Fruit fly (Drosophila melanogaster) whole organism, embryonic: Measurements from ENCODE around the gene Pi4KIIalpha.

Source experiments
- Antp ChIP-seq: fragments of 200-800 bp; sonication (Bioruptor generic); optimal IDR thresholded peaks from 3 replicates; lab custom pipeline; 2016; ENCODE audit warnings: missing biosample characterization, missing genetic modification characterization
- Atf6 ChIP-seq: fragments of 200-800 bp; sonication (Bioruptor generic); IDR thresholded peaks from 2 replicates; pipeline ENCODE4 v1.3.6; 2022; ENCODE audit warnings: missing biosample characterization, missing genetic modification characterization
- CG10543 ChIP-seq: fragments of 200-800 bp; sonication (Bioruptor generic); optimal IDR thresholded peaks from 3 replicates; lab custom pipeline; 2017; ENCODE audit warnings: missing biosample characterization, mild to moderate bottlenecking, missing genetic modification characterization, moderate library complexity
- CG12236 ChIP-seq: fragments of 200-800 bp; sonication (Bioruptor generic); optimal IDR thresholded peaks from 2 replicates; lab custom pipeline; 2016; ENCODE audit warnings: missing biosample characterization, missing genetic modification characterization
- CG13287 ChIP-seq: fragments of 200-800 bp; sonication (Bioruptor generic); IDR thresholded peaks from 2 replicates; pipeline ENCODE4 v1.3.6; 2022; ENCODE audit warnings: missing biosample characterization, missing genetic modification characterization; ENCODE audit not compliant: partially characterized antibody
- CG13894 ChIP-seq: fragments of 200-800 bp; sonication (Bioruptor generic); optimal IDR thresholded peaks from 3 replicates; lab custom pipeline; 2018; ENCODE audit warnings: missing biosample characterization, mild to moderate bottlenecking, missing genetic modification characterization, moderate library complexity
- CG14965 ChIP-seq: fragments of 200-800 bp; sonication (Bioruptor generic); optimal IDR thresholded peaks from 2 replicates; lab custom pipeline; 2016; ENCODE audit warnings: missing biosample characterization, missing genetic modification characterization, borderline replicate concordance
- CG1529 ChIP-seq: fragments of 200-800 bp; sonication (Bioruptor generic); optimal IDR thresholded peaks from 3 replicates; lab custom pipeline; 2018; ENCODE audit warnings: missing biosample characterization, missing genetic modification characterization
- CG17361 ChIP-seq: fragments of 200-800 bp; sonication (Bioruptor generic); IDR thresholded peaks from 3 replicates; pipeline ENCODE4 v1.3.6; 2022; ENCODE audit warnings: missing biosample characterization, missing genetic modification characterization
- CG1792 ChIP-seq: fragments of 200-800 bp; sonication (Bioruptor generic); optimal IDR thresholded peaks from 2 replicates; lab custom pipeline; 2016; ENCODE audit warnings: missing biosample characterization, missing genetic modification characterization
- CG2889 ChIP-seq: fragments of 200-800 bp; sonication (Bioruptor generic); IDR thresholded peaks from 3 replicates; pipeline ENCODE4 v1.3.6; 2022; ENCODE audit warnings: missing biosample characterization, missing genetic modification characterization
- CG31224 ChIP-seq: fragments of 200-800 bp; sonication (Bioruptor generic); IDR thresholded peaks from 2 replicates; pipeline ENCODE4 v1.3.6; 2022; ENCODE audit warnings: missing biosample characterization, missing genetic modification characterization
- CG33557 ChIP-seq: fragments of 200-800 bp; sonication (Bioruptor generic); optimal IDR thresholded peaks from 2 replicates; lab custom pipeline; 2019; ENCODE audit warnings: missing biosample characterization, mild to moderate bottlenecking, missing genetic modification characterization, moderate library complexity
- CG3407 ChIP-seq: fragments of 200-800 bp; sonication (Bioruptor generic); optimal IDR thresholded peaks from 2 replicates; lab custom pipeline; 2018; ENCODE audit warnings: missing biosample characterization, mild to moderate bottlenecking, missing genetic modification characterization
- CG3726 ChIP-seq: fragments of 200-800 bp; sonication (Bioruptor generic); IDR thresholded peaks from 3 replicates; pipeline ENCODE4, ENCODE4 v1.3.6; 2022; ENCODE audit warnings: missing biosample characterization, missing genetic modification characterization
- CG4360 ChIP-seq: fragments of 200-800 bp; sonication (Bioruptor generic); IDR thresholded peaks from 2 replicates; pipeline ENCODE4 v1.3.6; 2022; ENCODE audit warnings: missing biosample characterization, missing genetic modification characterization
- CG4707 ChIP-seq: fragments of 200-800 bp; sonication (Bioruptor generic); optimal IDR thresholded peaks from 2 replicates; lab custom pipeline; 2018; ENCODE audit warnings: missing biosample characterization, mild to moderate bottlenecking, missing genetic modification characterization, moderate library complexity
- CG7556 ChIP-seq: fragments of 200-800 bp; sonication (Bioruptor generic); optimal IDR thresholded peaks from 2 replicates; lab custom pipeline; 2017; ENCODE audit warnings: missing biosample characterization, mild to moderate bottlenecking, missing genetic modification characterization
- CG7928 ChIP-seq: fragments of 200-800 bp; sonication (Bioruptor generic); optimal IDR thresholded peaks from 2 replicates; lab custom pipeline; 2017; ENCODE audit warnings: missing biosample characterization, mild to moderate bottlenecking, missing genetic modification characterization
- CG8089 ChIP-seq: fragments of 200-800 bp; sonication (Bioruptor generic); optimal IDR thresholded peaks from 3 replicates; lab custom pipeline; 2016; ENCODE audit warnings: missing biosample characterization, missing genetic modification characterization
- CG8290 ChIP-seq, 3 experiments: fragments of 200-800 bp; sonication (Bioruptor generic); optimal IDR thresholded peaks; 2 replicates each; lab custom pipeline; 2016 to 2019; ENCODE audit warnings: missing biosample characterization in 3 of 3, missing genetic modification characterization in 3 of 3, mild to moderate bottlenecking in 2 of 3, moderate library complexity in 1 of 3
- Dref ChIP-seq: fragments of 200-800 bp; sonication (Bioruptor generic); IDR thresholded peaks from 2 replicates; pipeline ENCODE4 v1.3.6; 2022; ENCODE audit warnings: missing biosample characterization, missing genetic modification characterization
- E2f1 ChIP-seq: fragments of 200-800 bp; sonication (Bioruptor generic); IDR thresholded peaks from 2 replicates; pipeline ENCODE4 v1.3.6; 2022; ENCODE audit warnings: missing biosample characterization, missing genetic modification characterization
- Eip74EF ChIP-seq, 2 experiments: fragments of 200-800 bp in 1 of 2; fragments of >200 bp in 1 of 2; sonication (Bioruptor generic) in 1 of 2; optimal IDR thresholded peaks; 2 replicates each; lab custom pipeline; 2017 to 2019; ENCODE audit warnings: missing biosample characterization in 2 of 2, missing genetic modification characterization in 2 of 2, mild to moderate bottlenecking in 1 of 2, moderate library complexity in 1 of 2
- Hey ChIP-seq: fragments of 200-800 bp; sonication (Bioruptor generic); optimal IDR thresholded peaks from 3 replicates; lab custom pipeline; 2018; ENCODE audit warnings: missing biosample characterization, mild to moderate bottlenecking, missing genetic modification characterization
- Hr78 ChIP-seq, 2 experiments: fragments of 200-800 bp in 1 of 2; fragments of >200 bp in 1 of 2; sonication (Bioruptor generic) in 1 of 2; optimal IDR thresholded peaks; 2 replicates each; lab custom pipeline; 2017 to 2019; ENCODE audit warnings: missing biosample characterization in 2 of 2, missing genetic modification characterization in 2 of 2, mild to moderate bottlenecking in 1 of 2, moderate library complexity in 1 of 2
- MBD-R2 ChIP-seq: fragments of 200-800 bp; sonication (Bioruptor generic); IDR thresholded peaks from 2 replicates; pipeline ENCODE4 v1.3.6; 2022; ENCODE audit warnings: missing biosample characterization, missing genetic modification characterization
- MTF-1 ChIP-seq: fragments of 200-800 bp; sonication (Bioruptor generic); optimal IDR thresholded peaks from 2 replicates; lab custom pipeline; 2018; ENCODE audit warnings: missing biosample characterization, mild to moderate bottlenecking, missing genetic modification characterization, borderline replicate concordance
- Mes4 ChIP-seq: fragments of 200-800 bp; sonication (Bioruptor generic); optimal IDR thresholded peaks from 2 replicates; lab custom pipeline; 2016; ENCODE audit warnings: missing biosample characterization, missing genetic modification characterization
- NC2α ChIP-seq: fragments of 200-800 bp; sonication (Bioruptor generic); optimal IDR thresholded peaks from 2 replicates; lab custom pipeline; 2016; ENCODE audit warnings: missing biosample characterization, missing genetic modification characterization
- Nf-YA ChIP-seq: fragments of 200-800 bp; sonication (Bioruptor generic); IDR thresholded peaks from 2 replicates; pipeline ENCODE4 v1.3.6; 2022; ENCODE audit warnings: missing biosample characterization, missing genetic modification characterization
- Nf-YB ChIP-seq: fragments of 200-800 bp; sonication (Bioruptor generic); optimal IDR thresholded peaks from 3 replicates; lab custom pipeline; 2019; ENCODE audit warnings: missing biosample characterization, mild to moderate bottlenecking, missing genetic modification characterization, moderate library complexity
- NfI ChIP-seq: fragments of 200-800 bp; sonication (Bioruptor generic); optimal IDR thresholded peaks from 3 replicates; lab custom pipeline; 2018; ENCODE audit warnings: missing biosample characterization, mild to moderate bottlenecking, missing genetic modification characterization, moderate library complexity
- caup ChIP-seq: fragments of 200-800 bp; sonication (Bioruptor generic); optimal IDR thresholded peaks from 3 replicates; lab custom pipeline; 2017; ENCODE audit warnings: missing biosample characterization, mild to moderate bottlenecking, missing genetic modification characterization, moderate library complexity; ENCODE audit not compliant: severe bottlenecking
- chif ChIP-seq, 2 experiments: fragments of 200-800 bp; sonication (Bioruptor generic); optimal IDR thresholded peaks; 3 replicates each; lab custom pipeline; 2016; ENCODE audit warnings: missing biosample characterization in 2 of 2, missing genetic modification characterization in 2 of 2
- crp ChIP-seq, 2 experiments: fragments of 200-800 bp; sonication (Bioruptor generic); optimal IDR thresholded peaks; 2 replicates in 1 of 2; 3 replicates in 1 of 2; lab custom pipeline; 2017; ENCODE audit warnings: missing biosample characterization in 2 of 2, missing genetic modification characterization in 2 of 2, mild to moderate bottlenecking in 1 of 2, moderate library complexity in 1 of 2
- exex ChIP-seq: fragments of 200-800 bp; sonication (Bioruptor generic); optimal IDR thresholded peaks from 4 replicates; lab custom pipeline; 2018; ENCODE audit warnings: missing biosample characterization, mild to moderate bottlenecking, missing genetic modification characterization, moderate library complexity
- fd3F ChIP-seq: fragments of 200-800 bp; sonication (Bioruptor generic); optimal IDR thresholded peaks from 2 replicates; lab custom pipeline; 2018; ENCODE audit warnings: missing biosample characterization, mild to moderate bottlenecking, missing genetic modification characterization, moderate library complexity
- fru ChIP-seq: fragments of >200 bp; optimal IDR thresholded peaks from 2 replicates; lab custom pipeline; 2017
- her ChIP-seq: fragments of 200-800 bp; sonication (Bioruptor generic); optimal IDR thresholded peaks from 2 replicates; lab custom pipeline; 2016; ENCODE audit warnings: missing biosample characterization, missing genetic modification characterization
- jigr1 ChIP-seq: fragments of 200-800 bp; sonication (Bioruptor generic); IDR thresholded peaks from 3 replicates; pipeline ENCODE4 v1.3.6; 2022; ENCODE audit warnings: missing biosample characterization, missing genetic modification characterization
- kay ChIP-seq: fragments of 200-800 bp; sonication (Bioruptor generic); optimal IDR thresholded peaks from 2 replicates; lab custom pipeline; 2016; ENCODE audit warnings: missing biosample characterization, missing genetic modification characterization
- lilli ChIP-seq: fragments of 200-800 bp; sonication (Bioruptor generic); optimal IDR thresholded peaks from 3 replicates; lab custom pipeline; 2016; ENCODE audit warnings: missing biosample characterization, missing genetic modification characterization
- nau ChIP-seq: fragments of 200-800 bp; sonication (Bioruptor generic); optimal IDR thresholded peaks from 3 replicates; lab custom pipeline; 2017; ENCODE audit warnings: missing biosample characterization, mild to moderate bottlenecking, missing genetic modification characterization, missing genetic modification reagents
- odd ChIP-seq: fragments of 200-800 bp; sonication (Bioruptor generic); optimal IDR thresholded peaks from 2 replicates; lab custom pipeline; 2017; ENCODE audit warnings: missing biosample characterization, mild to moderate bottlenecking, missing genetic modification characterization
- pzg ChIP-seq: fragments of 200-800 bp; sonication (Bioruptor generic); optimal IDR thresholded peaks from 3 replicates; lab custom pipeline; 2018; ENCODE audit warnings: missing biosample characterization, mild to moderate bottlenecking, missing genetic modification characterization, moderate library complexity
- sima ChIP-seq: fragments of 200-800 bp; sonication (Bioruptor generic); optimal IDR thresholded peaks from 2 replicates; lab custom pipeline; 2016; ENCODE audit warnings: missing biosample characterization, missing genetic modification characterization
- tio ChIP-seq: fragments of 200-800 bp; sonication (Bioruptor generic); optimal IDR thresholded peaks from 2 replicates; lab custom pipeline; 2017; ENCODE audit warnings: missing biosample characterization, missing genetic modification characterization, inconsistent platforms
- twi ChIP-seq: fragments of 200-800 bp; optimal IDR thresholded peaks from 2 replicates; lab custom pipeline; 2019; ENCODE audit warnings: missing biosample characterization, mild to moderate bottlenecking, missing genetic modification characterization, moderate library complexity
- usp ChIP-seq: fragments of >200 bp; optimal IDR thresholded peaks from 2 replicates; lab custom pipeline; 2017; ENCODE audit warnings: missing biosample characterization, missing genetic modification characterization

Pi4KIIalpha gene

dm6 chr3R:5568590-5568989 lies 5.1 kb upstream of the Pi4KIIalpha start, which contains the start of the genes CG2931 and Rheb (continued):
- peak; percentile 55; the same call in 1 of the 2 replicates for TF ChIP-seq E2f1
- peak; percentile 64 for TF ChIP-seq CG8290 (GFP tag; optimal IDR thresholded peaks at IDR 0.05; lab: Kevin White, UChicago)
- no peak for TF ChIP-seq CG8290 (tag; optimal IDR thresholded peaks at IDR 0.05; lab: Kevin White, UChicago)
- peak; percentile 87 for TF ChIP-seq lilli (GFP tag; lab: Kevin White, UChicago)
- no peak for TF ChIP-seq her (GFP tag; lab: Kevin White, UChicago)
- TF ChIP-seq CG13287 (GFP tag; lab: Robert Waterston, UW), result peak; percentile 85
- peak; percentile 43 for TF ChIP-seq Nf-YB (GFP tag; lab: Kevin White, UChicago)
- TF ChIP-seq sima, result no peak
- peak; percentile 69 for TF ChIP-seq NfI (GFP tag; lab: Kevin White, UChicago)
- TF ChIP-seq kay (GFP tag; lab: Kevin White, UChicago), result peak; percentile 51
- TF ChIP-seq exex (tag; lab: Kevin White, UChicago), result peak; percentile 19
- TF ChIP-seq Mes4 (GFP tag; lab: Kevin White, UChicago), result no peak
- peak; percentile 89 for TF ChIP-seq pzg
- peak; percentile 15 for TF ChIP-seq CG7928 (GFP tag; lab: Kevin White, UChicago)
- peak; percentile 65; the same call in 1 of the 3 replicates for TF ChIP-seq CG17361 (GFP tag; lab: Robert Waterston, UW)
- no peak for TF ChIP-seq tio (GFP tag; lab: Kevin White, UChicago)
- TF ChIP-seq Nf-YA (GFP tag; lab: Robert Waterston, UW), result no peak
- peak; percentile 63 for TF ChIP-seq Dref (GFP tag; lab: Robert Waterston, UW)
- TF ChIP-seq CG2889, result no peak
- TF ChIP-seq caup (GFP tag; lab: Kevin White, UChicago), result no peak
- TF ChIP-seq MTF-1 (GFP tag; lab: Kevin White, UChicago), result no peak
- TF ChIP-seq crp (GFP tag; optimal IDR thresholded peaks at IDR 0.05; lab: Kevin White, UChicago), result peak in 1 of 2 experiments; percentile 55
- TF ChIP-seq fd3F, result peak; percentile 55
- TF ChIP-seq CG12236, result no peak
- TF ChIP-seq usp (GFP tag; lab: Kevin White, UChicago), result no peak
- no peak for TF ChIP-seq Hr78 (GFP tag; optimal IDR thresholded peaks at IDR 0.05; lab: Kevin White, UChicago)
- TF ChIP-seq CG31224 (GFP tag; lab: Robert Waterston, UW), result no peak
- no peak for TF ChIP-seq CG3726
- TF ChIP-seq CG33557 (GFP tag; lab: Kevin White, UChicago), result peak; percentile 44
- TF ChIP-seq CG1529, result peak; percentile 4
- TF ChIP-seq CG3407, result peak; percentile 22
- TF ChIP-seq odd (GFP tag; lab: Kevin White, UChicago), result no peak
- TF ChIP-seq CG4707 (GFP tag; lab: Kevin White, UChicago), result no peak
- no peak for TF ChIP-seq Hey (tag; lab: Kevin White, UChicago)
- no peak for TF ChIP-seq fru (lab: Kevin White, UChicago)
- no peak for TF ChIP-seq CG1792 (GFP tag; lab: Kevin White, UChicago)
- TF ChIP-seq jigr1 (GFP tag; lab: Robert Waterston, UW), result no peak
- peak; percentile 11 to 47 for TF ChIP-seq chif (GFP tag; optimal IDR thresholded peaks at IDR 0.05; lab: Kevin White, UChicago)
- TF ChIP-seq CG4360 (GFP tag; lab: Robert Waterston, UW), result no peak
- no peak for TF ChIP-seq CG14965 (GFP tag; lab: Kevin White, UChicago)
- TF ChIP-seq Eip74EF (GFP tag; optimal IDR thresholded peaks at IDR 0.05; lab: Kevin White, UChicago), result no peak
- peak; percentile 49 for TF ChIP-seq CG10543 (GFP tag; lab: Kevin White, UChicago)
- TF ChIP-seq CG8089 (GFP tag; lab: Kevin White, UChicago), result peak; percentile 4
- peak; percentile 6 for TF ChIP-seq nau (GFP tag; lab: Kevin White, UChicago)
- TF ChIP-seq NC2α, result no peak
- peak; percentile 28 for TF ChIP-seq Antp
- peak; percentile 72 for TF ChIP-seq MBD-R2 (GFP tag; lab: Robert Waterston, UW)
- peak; percentile 63 for TF ChIP-seq CG13894 (tag; lab: Kevin White, UChicago)
- TF ChIP-seq Atf6 (GFP tag; lab: Robert Waterston, UW), result peak; percentile 67
- peak; percentile 20 for TF ChIP-seq CG7556 (GFP tag; lab: Kevin White, UChicago)
- TF ChIP-seq twi (tag; lab: Kevin White, UChicago), result peak; percentile 34
